Worm (Caenorhabditis elegans): ENCODE data around the gene F14H8.8.

DNA sequence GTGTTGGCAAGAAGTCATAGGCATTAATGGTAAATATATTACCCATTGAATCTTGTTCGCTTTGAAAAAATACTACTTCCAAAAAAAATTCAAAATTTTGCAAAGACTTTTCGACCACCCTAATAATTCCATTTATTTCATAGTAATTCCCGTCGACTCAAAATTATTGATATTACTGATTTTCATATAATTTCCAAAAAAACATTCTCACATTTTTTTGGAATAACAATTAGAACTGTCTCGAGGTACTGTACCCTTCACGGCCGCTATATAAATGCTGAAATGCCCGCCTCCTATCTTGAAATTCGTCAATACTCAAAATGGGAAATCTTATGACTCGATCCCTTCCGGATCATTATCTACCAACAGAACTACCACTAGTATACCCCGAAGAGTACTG, 5.7 kb upstream of the F14H8.8 start, which contains the start of gene F14H8.4:
- TF ChIP-seq him-1 (tag; optimal IDR thresholded peaks at IDR 0.05) (no peak), W03F9.2 (tag; optimal IDR thresholded peaks at IDR 0.05) (no peak)
